Fruit fly (Drosophila melanogaster) whole organism, embryonic: Measurements from ENCODE around the gene CG13653.

Experiments
- Ada2b ChIP-seq: fragments of 200-800 bp; sonication (Bioruptor generic); IDR thresholded peaks from 2 replicates; pipeline ENCODE4 v1.3.6; 2022; ENCODE audit warnings: missing biosample characterization, missing genetic modification characterization
- Atf3 ChIP-seq: fragments of 200-800 bp; sonication (Bioruptor generic); optimal IDR thresholded peaks from 3 replicates; lab custom pipeline; 2016; ENCODE audit warnings: missing biosample characterization, missing genetic modification characterization
- CG10366 ChIP-seq: fragments of 200-800 bp; sonication (Bioruptor generic); IDR thresholded peaks from 2 replicates; pipeline ENCODE4 v1.3.6; 2022; ENCODE audit warnings: missing biosample characterization, missing genetic modification characterization
- CG10565 ChIP-seq: fragments of 200-800 bp; sonication (Bioruptor generic); optimal IDR thresholded peaks from 3 replicates; lab custom pipeline; 2016; ENCODE audit warnings: missing biosample characterization, mild to moderate bottlenecking, missing genetic modification characterization
- CG10959 ChIP-seq: fragments of 200-800 bp; sonication (Bioruptor generic); IDR thresholded peaks from 2 replicates; pipeline ENCODE4 v1.3.6; 2022; ENCODE audit warnings: missing biosample characterization, missing genetic modification characterization
- CG10979 ChIP-seq: fragments of 200-800 bp; sonication (Bioruptor generic); optimal IDR thresholded peaks from 2 replicates; lab custom pipeline; 2018; ENCODE audit warnings: missing biosample characterization, mild to moderate bottlenecking, missing genetic modification characterization, moderate library complexity
- CG12769 ChIP-seq: fragments of 200-800 bp; sonication (Bioruptor generic); optimal IDR thresholded peaks from 2 replicates; lab custom pipeline; 2019; ENCODE audit warnings: missing biosample characterization, mild to moderate bottlenecking, missing genetic modification characterization, moderate library complexity
- CG15011 ChIP-seq: fragments of 200-800 bp; sonication (Bioruptor generic); optimal IDR thresholded peaks from 3 replicates; lab custom pipeline; 2018; ENCODE audit warnings: missing biosample characterization, mild to moderate bottlenecking, missing genetic modification characterization
- CG17829 ChIP-seq: fragments of 200-800 bp; optimal IDR thresholded peaks from 2 replicates; lab custom pipeline; 2019; ENCODE audit warnings: missing biosample characterization, mild to moderate bottlenecking, missing genetic modification characterization, moderate library complexity
- CG18011 ChIP-seq: fragments of 200-800 bp; sonication (Bioruptor generic); optimal IDR thresholded peaks from 2 replicates; lab custom pipeline; 2017; ENCODE audit warnings: missing biosample characterization, missing genetic modification characterization, mild to moderate bottlenecking, moderate library complexity, missing genotype
- CG30020 ChIP-seq: fragments of 200-800 bp; optimal IDR thresholded peaks from 2 replicates; lab custom pipeline; 2019; ENCODE audit warnings: missing biosample characterization, mild to moderate bottlenecking, missing genetic modification characterization, moderate library complexity
- CG31224 ChIP-seq: fragments of 200-800 bp; sonication (Bioruptor generic); IDR thresholded peaks from 2 replicates; pipeline ENCODE4 v1.3.6; 2022; ENCODE audit warnings: missing biosample characterization, missing genetic modification characterization
- CG3726 ChIP-seq: fragments of 200-800 bp; sonication (Bioruptor generic); IDR thresholded peaks from 3 replicates; pipeline ENCODE4, ENCODE4 v1.3.6; 2022; ENCODE audit warnings: missing biosample characterization, missing genetic modification characterization
- CG4404 ChIP-seq: fragments of 200-800 bp; sonication (Bioruptor generic); IDR thresholded peaks from 2 replicates; pipeline ENCODE4 v1.3.6; 2022; ENCODE audit warnings: missing biosample characterization, missing genetic modification characterization
- CG7745 ChIP-seq: fragments of 200-800 bp; sonication (Bioruptor generic); optimal IDR thresholded peaks from 2 replicates; lab custom pipeline; 2018; ENCODE audit warnings: missing biosample characterization, mild to moderate bottlenecking, missing genetic modification characterization, moderate library complexity
- CG8478 ChIP-seq: fragments of >200 bp; optimal IDR thresholded peaks from 2 replicates; lab custom pipeline; 2018
- CG9215 ChIP-seq: fragments of 200-800 bp; sonication (Bioruptor generic); IDR thresholded peaks from 2 replicates; pipeline ENCODE4 v1.3.6; 2022; ENCODE audit warnings: missing biosample characterization, missing genetic modification characterization
- Deaf1 ChIP-seq: fragments of 200-800 bp; optimal IDR thresholded peaks from 3 replicates; lab custom pipeline; 2019; ENCODE audit warnings: missing biosample characterization, mild to moderate bottlenecking, missing genetic modification characterization, moderate library complexity
- Dek ChIP-seq: fragments of 200-800 bp; sonication (Bioruptor generic); optimal IDR thresholded peaks from 3 replicates; lab custom pipeline; 2019; ENCODE audit warnings: missing biosample characterization, mild to moderate bottlenecking, missing genetic modification characterization, moderate library complexity
- Fer3 ChIP-seq: fragments of 200-800 bp; sonication (Bioruptor generic); optimal IDR thresholded peaks from 2 replicates; lab custom pipeline; 2018; ENCODE audit warnings: missing biosample characterization, mild to moderate bottlenecking, missing genetic modification characterization, moderate library complexity
- Hr78 ChIP-seq, 2 experiments: fragments of 200-800 bp in 1 of 2; fragments of >200 bp in 1 of 2; sonication (Bioruptor generic) in 1 of 2; optimal IDR thresholded peaks; 2 replicates each; lab custom pipeline; 2017 to 2019; ENCODE audit warnings: missing biosample characterization in 2 of 2, missing genetic modification characterization in 2 of 2, mild to moderate bottlenecking in 1 of 2, moderate library complexity in 1 of 2
- MBD-R2 ChIP-seq: fragments of 200-800 bp; sonication (Bioruptor generic); IDR thresholded peaks from 2 replicates; pipeline ENCODE4 v1.3.6; 2022; ENCODE audit warnings: missing biosample characterization, missing genetic modification characterization
- Oli ChIP-seq: fragments of 200-800 bp; sonication (Bioruptor generic); optimal IDR thresholded peaks from 2 replicates; lab custom pipeline; 2018; ENCODE audit warnings: missing biosample characterization, mild to moderate bottlenecking, missing genetic modification characterization, moderate library complexity
- Ravus ChIP-seq: fragments of 200-800 bp; sonication (Bioruptor generic); IDR thresholded peaks from 2 replicates; pipeline ENCODE4 v1.3.6; 2022; ENCODE audit warnings: missing biosample characterization, missing genetic modification characterization
- Spps ChIP-seq: fragments of 200-800 bp; sonication (Bioruptor generic); optimal IDR thresholded peaks from 2 replicates; lab custom pipeline; 2018; ENCODE audit warnings: missing biosample characterization, mild to moderate bottlenecking, missing genetic modification characterization
- Vsx1 ChIP-seq: fragments of 200-800 bp; sonication (Bioruptor generic); optimal IDR thresholded peaks from 2 replicates; lab custom pipeline; 2017; ENCODE audit warnings: missing biosample characterization, mild to moderate bottlenecking, missing genetic modification characterization, missing genetic modification reagents
- bcd ChIP-seq: fragments of 200-800 bp; sonication (Bioruptor generic); optimal IDR thresholded peaks from 2 replicates; lab custom pipeline; 2017; ENCODE audit warnings: missing biosample characterization, mild to moderate bottlenecking, missing genetic modification characterization
- bowl ChIP-seq: fragments of 200-800 bp; sonication (Bioruptor generic); IDR thresholded peaks from 2 replicates; pipeline ENCODE4 v1.3.6; 2022; ENCODE audit warnings: missing biosample characterization, missing genetic modification characterization
- cas ChIP-seq: fragments of 200-800 bp; sonication (Bioruptor generic); IDR thresholded peaks from 2 replicates; pipeline ENCODE4 v1.3.6; 2022; ENCODE audit warnings: missing biosample characterization, missing genetic modification characterization
- cg ChIP-seq: fragments of 200-800 bp; sonication (Bioruptor generic); optimal IDR thresholded peaks from 3 replicates; lab custom pipeline; 2019; ENCODE audit warnings: missing biosample characterization, mild to moderate bottlenecking, missing genetic modification characterization, moderate library complexity
- chn ChIP-seq: fragments of 200-800 bp; sonication (Bioruptor generic); optimal IDR thresholded peaks from 2 replicates; lab custom pipeline; 2016; ENCODE audit warnings: missing biosample characterization, missing genetic modification characterization
- da ChIP-seq: fragments of 200-800 bp; sonication (Bioruptor generic); optimal IDR thresholded peaks from 2 replicates; lab custom pipeline; 2016; ENCODE audit warnings: missing biosample characterization, missing genetic modification characterization
- esg ChIP-seq: fragments of 200-800 bp; sonication (Bioruptor generic); conservative IDR thresholded peaks from 2 replicates; pipeline ENCODE4 v1.3.6; 2022; ENCODE audit warnings: missing biosample characterization, missing genetic modification characterization
- eyg ChIP-seq: fragments of 200-800 bp; sonication (Bioruptor generic); optimal IDR thresholded peaks from 3 replicates; lab custom pipeline; 2016; ENCODE audit warnings: missing biosample characterization, missing genetic modification characterization
- fd3F ChIP-seq: fragments of 200-800 bp; sonication (Bioruptor generic); optimal IDR thresholded peaks from 2 replicates; lab custom pipeline; 2018; ENCODE audit warnings: missing biosample characterization, mild to moderate bottlenecking, missing genetic modification characterization, moderate library complexity
- gfzf ChIP-seq: fragments of 200-800 bp; sonication (Bioruptor generic); optimal IDR thresholded peaks from 2 replicates; lab custom pipeline; 2016; ENCODE audit warnings: missing biosample characterization, mild to moderate bottlenecking, missing genetic modification characterization, moderate library complexity
- ham ChIP-seq: fragments of 200-800 bp; sonication (Bioruptor generic); IDR thresholded peaks from 2 replicates; pipeline ENCODE4 v1.3.6; 2022; ENCODE audit warnings: missing biosample characterization, missing genetic modification characterization
- ind ChIP-seq: fragments of 200-800 bp; sonication (Bioruptor generic); optimal IDR thresholded peaks from 3 replicates; lab custom pipeline; 2016; ENCODE audit warnings: missing biosample characterization, missing genetic modification characterization
- lmd ChIP-seq: fragments of 200-800 bp; sonication (Bioruptor generic); IDR thresholded peaks from 2 replicates; pipeline ENCODE4 v1.3.6; 2022; ENCODE audit warnings: missing biosample characterization, missing genetic modification characterization
- mam ChIP-seq: fragments of 200-800 bp; sonication (Bioruptor generic); optimal IDR thresholded peaks from 3 replicates; lab custom pipeline; 2016; ENCODE audit warnings: missing biosample characterization, missing genetic modification characterization
- mld ChIP-seq: fragments of 200-800 bp; sonication (Bioruptor generic); IDR thresholded peaks from 3 replicates; pipeline ENCODE4 v1.3.6; 2022; ENCODE audit warnings: missing biosample characterization, missing genetic modification characterization; ENCODE audit not compliant: partially characterized antibody
- org-1 ChIP-seq: fragments of 200-800 bp; sonication (Bioruptor generic); optimal IDR thresholded peaks from 2 replicates; lab custom pipeline; 2017; ENCODE audit warnings: missing biosample characterization, missing genetic modification characterization
- sc ChIP-seq, 3 experiments: fragments of >200 bp in 2 of 3; fragments of 200-800 bp in 1 of 3; sonication (Bioruptor generic) in 1 of 3; optimal IDR thresholded peaks; 2 replicates in 2 of 3; 3 replicates in 1 of 3; lab custom pipeline; 2017; ENCODE audit warnings: mild to moderate bottlenecking in 1 of 3, missing biosample characterization in 1 of 3, missing genetic modification characterization in 1 of 3, missing genetic modification reagents in 1 of 3
- scrt ChIP-seq: fragments of 200-800 bp; sonication (Bioruptor generic); optimal IDR thresholded peaks from 2 replicates; lab custom pipeline; 2018; ENCODE audit warnings: missing biosample characterization, mild to moderate bottlenecking, missing genetic modification characterization, moderate library complexity
- sob ChIP-seq: fragments of 200-800 bp; sonication (Bioruptor generic); IDR thresholded peaks from 2 replicates; pipeline ENCODE4 v1.3.6; 2022; ENCODE audit warnings: missing biosample characterization, missing genetic modification characterization
- ssp ChIP-seq: fragments of 200-800 bp; sonication (Bioruptor generic); IDR thresholded peaks from 2 replicates; pipeline ENCODE4 v1.3.6; 2022; ENCODE audit warnings: missing biosample characterization, missing genetic modification characterization
- stc ChIP-seq: fragments of 200-800 bp; sonication (Bioruptor generic); IDR thresholded peaks from 2 replicates; pipeline ENCODE4 v1.3.6; 2022; ENCODE audit warnings: missing biosample characterization, missing genetic modification characterization
- stwl ChIP-seq: fragments of 200-800 bp; sonication (Bioruptor generic); optimal IDR thresholded peaks from 3 replicates; lab custom pipeline; 2018; ENCODE audit warnings: missing biosample characterization, mild to moderate bottlenecking, missing genetic modification characterization, moderate library complexity
- sug ChIP-seq: fragments of 200-800 bp; optimal IDR thresholded peaks from 2 replicates; lab custom pipeline; 2019; ENCODE audit warnings: missing biosample characterization, mild to moderate bottlenecking, missing genetic modification characterization, moderate library complexity
- tx ChIP-seq: fragments of 200-800 bp; sonication (Bioruptor generic); optimal IDR thresholded peaks from 2 replicates; lab custom pipeline; 2016; ENCODE audit warnings: missing biosample characterization, missing genetic modification characterization
- unc-4 ChIP-seq: fragments of 200-800 bp; sonication (Bioruptor generic); IDR thresholded peaks from 2 replicates; pipeline ENCODE4 v1.3.6; 2022; ENCODE audit warnings: missing biosample characterization, missing genetic modification characterization; ENCODE audit not compliant: partially characterized antibody

CG13653 gene

DNA sequence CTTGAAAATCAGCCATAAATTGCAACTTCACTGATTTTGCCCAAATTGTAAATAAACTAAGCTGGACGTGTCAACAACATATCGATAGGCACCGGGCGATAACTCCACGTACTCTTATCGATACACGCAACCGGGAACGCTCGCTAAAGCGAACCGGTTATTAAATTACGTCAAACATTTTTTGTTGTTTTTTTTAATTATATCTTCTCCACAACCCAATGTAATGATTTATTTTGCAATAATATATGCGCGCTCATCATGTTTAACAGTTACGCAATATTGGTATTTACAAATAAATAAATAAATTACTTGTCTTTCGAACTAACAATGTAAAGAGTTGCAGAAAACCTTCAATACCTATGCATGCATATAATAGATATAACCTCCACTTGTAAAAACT lies 19.8 kb downstream of the CG13653 start, which contains the start of gene Saysd1 (continued):
- peak; percentile 50; the same call in 1 of the 2 replicates for TF ChIP-seq lmd (GFP tag; lab: Robert Waterston, UW)
- no peak for TF ChIP-seq Atf3
- no peak for TF ChIP-seq CG10959 (GFP tag; lab: Robert Waterston, UW)
- no peak for TF ChIP-seq CG31224
- peak; percentile 31 for TF ChIP-seq ind (GFP tag; lab: Kevin White, UChicago)
- TF ChIP-seq CG10565 = no peak
- no peak for TF ChIP-seq gfzf (GFP tag; lab: Kevin White, UChicago)
- TF ChIP-seq Hr78 (GFP tag; optimal IDR thresholded peaks at IDR 0.05; lab: Kevin White, UChicago) = no peak
- no peak for TF ChIP-seq CG8478 (lab: Kevin White, UChicago)
- TF ChIP-seq mam = peak; percentile 48
- TF ChIP-seq sc (optimal IDR thresholded peaks at IDR 0.05; lab: Kevin White, UChicago) = no peak
- no peak for TF ChIP-seq sc (GFP tag; optimal IDR thresholded peaks at IDR 0.05; lab: Kevin White, UChicago)
- TF ChIP-seq Oli = no peak
- no peak for TF ChIP-seq CG30020 (tag; lab: Kevin White, UChicago)
- no peak for TF ChIP-seq fd3F (GFP tag; lab: Kevin White, UChicago)
- no peak for TF ChIP-seq eyg (GFP tag; lab: Kevin White, UChicago)
- no peak for TF ChIP-seq CG18011 (GFP tag; lab: Kevin White, UChicago)
- no peak for TF ChIP-seq Dek (tag; lab: Kevin White, UChicago)
- TF ChIP-seq Ravus (GFP tag; lab: Robert Waterston, UW) = no peak
- no peak for TF ChIP-seq CG15011
- TF ChIP-seq sug (tag; lab: Kevin White, UChicago) = no peak
- peak; percentile 48; the same call in 1 of the 2 replicates for TF ChIP-seq Ada2b (GFP tag; lab: Robert Waterston, UW)
- peak; percentile 37 for TF ChIP-seq CG12769 (tag; lab: Kevin White, UChicago)
- no peak for TF ChIP-seq bowl (GFP tag; lab: Robert Waterston, UW)
- TF ChIP-seq CG3726 = no peak
- TF ChIP-seq Fer3 = peak; percentile 31
- TF ChIP-seq Spps (tag; lab: Kevin White, UChicago) = no peak
- peak; percentile 38 for TF ChIP-seq bcd
- TF ChIP-seq tx = no peak
- TF ChIP-seq ssp (GFP tag; lab: Robert Waterston, UW) = peak; percentile 37; the same call in 1 of the 2 replicates
- TF ChIP-seq da (GFP tag; lab: Kevin White, UChicago) = no peak
- TF ChIP-seq MBD-R2 (GFP tag; lab: Robert Waterston, UW) = peak; percentile 85
- TF ChIP-seq Deaf1 (tag; lab: Kevin White, UChicago) = no peak
- peak; percentile 83 for TF ChIP-seq unc-4 (GFP tag; lab: Robert Waterston, UW)
- TF ChIP-seq CG7745 (tag; lab: Kevin White, UChicago) = no peak
- no peak for TF ChIP-seq CG10979 (tag; lab: Kevin White, UChicago)
- peak; percentile 62 for TF ChIP-seq sob (GFP tag; lab: Robert Waterston, UW)
- TF ChIP-seq cas (GFP tag; lab: Robert Waterston, UW) = no peak
- no peak for TF ChIP-seq CG9215
- TF ChIP-seq mld (GFP tag; lab: Robert Waterston, UW) = peak; percentile 78; the same call in 2 of the 3 replicates
- no peak for TF ChIP-seq chn
- peak; percentile 43; the same call in 1 of the 2 replicates for TF ChIP-seq stc (GFP tag; lab: Robert Waterston, UW)
- TF ChIP-seq CG17829 (tag; lab: Kevin White, UChicago) = no peak
- TF ChIP-seq Vsx1 = peak; percentile 30
- TF ChIP-seq cg (GFP tag; lab: Kevin White, UChicago) = no peak
- TF ChIP-seq CG4404 = no peak
- TF ChIP-seq org-1 = no peak
- no peak for TF ChIP-seq scrt
- TF ChIP-seq esg (GFP tag; lab: Robert Waterston, UW) = no peak
- no peak for TF ChIP-seq CG10366 (GFP tag; lab: Robert Waterston, UW)
- TF ChIP-seq stwl (tag; lab: Kevin White, UChicago) = peak; percentile 83
- no peak for TF ChIP-seq ham (GFP tag; lab: Robert Waterston, UW)
